Worm (Caenorhabditis elegans) whole organism, early embryonic: ENCODE results near the gene Y57G11C.36.

ENCODE experiments used
- B0310.2 ChIP-seq: sonication (generic microtip); optimal IDR thresholded peaks from 2 replicates; lab custom pipeline; 2016; ENCODE audit warnings: mild to moderate bottlenecking, missing genetic modification characterization, missing compliant biosample characterization
- F13C5.2 ChIP-seq: sonication (generic microtip); optimal IDR thresholded peaks from 2 replicates; lab custom pipeline; 2017; ENCODE audit warnings: mild to moderate bottlenecking, missing genetic modification characterization, inconsistent platforms, missing compliant biosample characterization
- aly-1 ChIP-seq: sonication (generic microtip); optimal IDR thresholded peaks from 2 replicates; lab custom pipeline; 2016; ENCODE audit warnings: missing genetic modification characterization, missing compliant biosample characterization
- ama-1 ChIP-seq: fragments of 150-350 bp; optimal IDR thresholded peaks from 2 replicates; lab custom pipeline; 2014
- ceh-13 ChIP-seq: fragments of 200-800 bp; sonication (Bioruptor generic); optimal IDR thresholded peaks from 2 replicates; lab custom pipeline; 2018; ENCODE audit warnings: mild to moderate bottlenecking, missing genetic modification characterization, missing compliant biosample characterization
- ceh-36 ChIP-seq: sonication (generic microtip); optimal IDR thresholded peaks from 2 replicates; lab custom pipeline; 2016; ENCODE audit warnings: missing genetic modification characterization, inconsistent platforms, missing compliant biosample characterization
- ets-7 ChIP-seq: sonication (generic microtip); optimal IDR thresholded peaks from 2 replicates; lab custom pipeline; 2016; ENCODE audit warnings: missing genotype, missing genetic modification characterization, missing compliant biosample characterization
- flt-1 ChIP-seq: fragments of 200-800 bp; sonication (Bioruptor generic); IDR thresholded peaks from 2 replicates; pipeline ENCODE4 v1.3.6; 2022; ENCODE audit warnings: missing genetic modification characterization, missing compliant biosample characterization
- hmbx-1 ChIP-seq: sonication (generic microtip); optimal IDR thresholded peaks from 2 replicates; lab custom pipeline; 2016; ENCODE audit warnings: mild to moderate bottlenecking, missing genetic modification characterization, missing compliant biosample characterization
- hmg-4 ChIP-seq: fragments of 200-800 bp; sonication (Bioruptor generic); optimal IDR thresholded peaks from 2 replicates; lab custom pipeline; 2018; ENCODE audit warnings: mild to moderate bottlenecking, missing genetic modification characterization, missing compliant biosample characterization
- hnd-1 ChIP-seq: sonication (generic microtip); optimal IDR thresholded peaks from 2 replicates; lab custom pipeline; 2016; ENCODE audit warnings: missing genetic modification characterization, missing compliant biosample characterization
- pes-1 ChIP-seq: fragments of 200-800 bp; sonication (Bioruptor generic); IDR thresholded peaks from 2 replicates; pipeline ENCODE4 v1.3.6; 2022; ENCODE audit warnings: missing genetic modification reagents, missing genetic modification characterization, missing compliant biosample characterization
- scrt-1 ChIP-seq: fragments of 200-800 bp; sonication (Bioruptor generic); IDR thresholded peaks from 2 replicates; pipeline ENCODE4 v1.3.6; 2022; ENCODE audit warnings: missing genetic modification characterization, missing compliant biosample characterization
- sea-1 ChIP-seq: fragments of 200-800 bp; sonication (Bioruptor generic); conservative IDR thresholded peaks from 2 replicates; pipeline ENCODE4 v1.3.6; 2022; ENCODE audit warnings: missing genetic modification characterization, missing compliant biosample characterization
- tbx-11 ChIP-seq: fragments of 200-800 bp; sonication (Bioruptor generic); IDR thresholded peaks from 2 replicates; pipeline ENCODE4 v1.3.6; 2022; ENCODE audit warnings: missing genetic modification characterization, missing compliant biosample characterization
- tbx-37 ChIP-seq: fragments of 200-800 bp; sonication (Bioruptor generic); conservative IDR thresholded peaks from 2 replicates; pipeline ENCODE4 v1.3.6; 2022; ENCODE audit warnings: missing genetic modification reagents, missing genetic modification characterization, missing compliant biosample characterization
- tra-4 ChIP-seq: sonication (generic microtip); optimal IDR thresholded peaks from 2 replicates; lab custom pipeline; 2017; ENCODE audit warnings: missing genetic modification characterization, missing compliant biosample characterization

The Y57G11C.36 gene

ce11 chrIV:14766382-14766781, 7.2 kb downstream of the Y57G11C.36 start, which contains the start of gene vti-1:
TSS of gene vti-1 (minus strand) at chrIV:14766665.
- no peak for TF ChIP-seq scrt-1 (GFP tag; lab: Robert Waterston, UW)
- no peak for TF ChIP-seq tra-4 (tag; lab: Kevin White, UChicago)
- no peak for TF ChIP-seq tbx-11
- no peak for TF ChIP-seq ceh-36
- TF ChIP-seq pes-1 (GFP tag; lab: Robert Waterston, UW): no peak
- no peak for TF ChIP-seq F13C5.2
- no peak for TF ChIP-seq ceh-13 (GFP tag; lab: Kevin White, UChicago)
- no peak for TF ChIP-seq hmg-4 (GFP tag; lab: Kevin White, UChicago)
- no peak for TF ChIP-seq hmbx-1
- TF ChIP-seq flt-1 (GFP tag; lab: Robert Waterston, UW): no peak
- TF ChIP-seq ama-1 (lab: Kevin White, UChicago): no peak
- TF ChIP-seq aly-1 (tag; lab: Kevin White, UChicago): no peak
- TF ChIP-seq B0310.2 (tag; lab: Kevin White, UChicago): no peak
- no peak for TF ChIP-seq tbx-37 (GFP tag; lab: Robert Waterston, UW)
- no peak for TF ChIP-seq sea-1 (GFP tag; lab: Robert Waterston, UW)
- TF ChIP-seq hnd-1 (tag; lab: Kevin White, UChicago): no peak
- TF ChIP-seq ets-7 (tag; lab: Kevin White, UChicago): no peak

- TF ChIP-seq ama-1 (lab: Kevin White, UChicago) (no peak), flt-1 (GFP tag; lab: Robert Waterston, UW) (no peak), tra-4 (tag; lab: Kevin White, UChicago) (no peak), aly-1 (tag; lab: Kevin White, UChicago) (no peak), pes-1 (GFP tag; lab: Robert Waterston, UW) (no peak), tbx-11 (no peak), ceh-36 (no peak), ets-7 (tag; lab: Kevin White, UChicago) (no peak), tbx-37 (GFP tag; lab: Robert Waterston, UW) (no peak), hmbx-1 (no peak), F13C5.2 (no peak), B0310.2 (tag; lab: Kevin White, UChicago) (no peak), hnd-1 (tag; lab: Kevin White, UChicago) (no peak), scrt-1 (GFP tag; lab: Robert Waterston, UW) (no peak), ceh-13 (GFP tag; lab: Kevin White, UChicago) (no peak), hmg-4 (GFP tag; lab: Kevin White, UChicago) (no peak), sea-1 (GFP tag; lab: Robert Waterston, UW) (no peak)
These were observed 8.2 kb downstream of the Y57G11C.36 start, which contains the start of gene Y57G11C.5 for ce11 chrIV:14765336-14765735. TSS of gene Y57G11C.5 (minus strand) at chrIV:14765436.

ce11 chrIV:14764719-14765173, 8.8 kb downstream of the Y57G11C.36 start:
- TF ChIP-seq hmg-4 (GFP tag; lab: Kevin White, UChicago): no peak
- no peak for TF ChIP-seq ama-1 (lab: Kevin White, UChicago)
- no peak for TF ChIP-seq ceh-13 (GFP tag; lab: Kevin White, UChicago)
- TF ChIP-seq hnd-1 (tag; lab: Kevin White, UChicago): no peak
- TF ChIP-seq pes-1 (GFP tag; lab: Robert Waterston, UW): no peak
- TF ChIP-seq F13C5.2: no peak
- no peak for TF ChIP-seq tbx-37 (GFP tag; lab: Robert Waterston, UW)
- no peak for TF ChIP-seq ceh-36
- TF ChIP-seq sea-1 (GFP tag; lab: Robert Waterston, UW): no peak
- no peak for TF ChIP-seq B0310.2 (tag; lab: Kevin White, UChicago)
- no peak for TF ChIP-seq flt-1 (GFP tag; lab: Robert Waterston, UW)
- no peak for TF ChIP-seq ets-7 (tag; lab: Kevin White, UChicago)
- TF ChIP-seq scrt-1 (GFP tag; lab: Robert Waterston, UW): no peak
- no peak for TF ChIP-seq tra-4 (tag; lab: Kevin White, UChicago)
- no peak for TF ChIP-seq hmbx-1

ce11 chrIV:14763938-14764718, 9.5 kb downstream of the Y57G11C.36 start:
- no peak for TF ChIP-seq hnd-1 (tag; lab: Kevin White, UChicago)
- no peak for TF ChIP-seq aly-1 (tag; lab: Kevin White, UChicago)

ce11 chrIV:14763348-14763747, 10.2 kb downstream of the Y57G11C.36 start:
- TF ChIP-seq F13C5.2: peak; percentile 7

ce11 chrIV:14760845-14761244, 12.7 kb downstream of the Y57G11C.36 start, which contains the start of gene ptp-5.2:
TSS of gene ptp-5.2 (minus strand) at chrIV:14760945.
- TF ChIP-seq F13C5.2 (no peak), ceh-36 (no peak), hnd-1 (tag; lab: Kevin White, UChicago) (no peak), ets-7 (tag; lab: Kevin White, UChicago) (no peak), B0310.2 (tag; lab: Kevin White, UChicago) (no peak), hmg-4 (GFP tag; lab: Kevin White, UChicago) (no peak), sea-1 (GFP tag; lab: Robert Waterston, UW) (no peak), aly-1 (tag; lab: Kevin White, UChicago) (no peak), scrt-1 (GFP tag; lab: Robert Waterston, UW) (no peak), hmbx-1 (no peak), pes-1 (GFP tag; lab: Robert Waterston, UW) (no peak), tbx-11 (no peak), tra-4 (tag; lab: Kevin White, UChicago) (no peak), ama-1 (lab: Kevin White, UChicago) (no peak), tbx-37 (GFP tag; lab: Robert Waterston, UW) (no peak), ceh-13 (GFP tag; lab: Kevin White, UChicago) (no peak), flt-1 (GFP tag; lab: Robert Waterston, UW) (no peak)

- TF ChIP-seq scrt-1 (GFP tag; lab: Robert Waterston, UW) (no peak), tra-4 (tag; lab: Kevin White, UChicago) (no peak), ceh-36 (no peak), ama-1 (lab: Kevin White, UChicago) (no peak), hmg-4 (GFP tag; lab: Kevin White, UChicago) (no peak), hnd-1 (tag; lab: Kevin White, UChicago) (no peak), pes-1 (GFP tag; lab: Robert Waterston, UW) (no peak), sea-1 (GFP tag; lab: Robert Waterston, UW) (no peak), tbx-11 (no peak), flt-1 (GFP tag; lab: Robert Waterston, UW) (no peak), F13C5.2 (no peak)
These were observed 13.9 kb downstream of the Y57G11C.36 start for ce11 chrIV:14759662-14760061.
